Fruit fly (Drosophila melanogaster) whole organism, embryonic: Measurements from ENCODE around the gene phol.

ENCODE experiments used
- Ada2b ChIP-seq: fragments of 200-800 bp; sonication (Bioruptor generic); IDR thresholded peaks from 2 replicates; pipeline ENCODE4 v1.3.6; 2022; ENCODE audit warnings: missing biosample characterization, missing genetic modification characterization
- Bteb2 ChIP-seq: fragments of 200-800 bp; sonication (Bioruptor generic); optimal IDR thresholded peaks from 2 replicates; lab custom pipeline; 2016; ENCODE audit warnings: missing biosample characterization, missing genetic modification characterization
- CG10431 ChIP-seq: fragments of 200-800 bp; sonication (Bioruptor generic); optimal IDR thresholded peaks from 3 replicates; lab custom pipeline; 2018; ENCODE audit warnings: missing biosample characterization, mild to moderate bottlenecking, missing genetic modification characterization
- CG1233 ChIP-seq: fragments of 200-800 bp; sonication (Bioruptor generic); optimal IDR thresholded peaks from 4 replicates; lab custom pipeline; 2018; ENCODE audit warnings: missing biosample characterization, mild to moderate bottlenecking, missing genetic modification characterization
- CG12391 ChIP-seq: fragments of 200-800 bp; sonication (Bioruptor generic); optimal IDR thresholded peaks from 3 replicates; lab custom pipeline; 2018; ENCODE audit warnings: missing biosample characterization, mild to moderate bottlenecking, missing genetic modification characterization, moderate library complexity
- CG12942 ChIP-seq: fragments of 200-800 bp; sonication (Bioruptor generic); optimal IDR thresholded peaks from 3 replicates; lab custom pipeline; 2016; ENCODE audit warnings: missing biosample characterization, missing genetic modification characterization
- CG14667 ChIP-seq: fragments of 200-800 bp; sonication (Bioruptor generic); IDR thresholded peaks from 2 replicates; pipeline ENCODE4 v1.3.6; 2022; ENCODE audit warnings: missing biosample characterization, missing genetic modification characterization
- CG1603 ChIP-seq: fragments of 200-800 bp; sonication (Bioruptor generic); optimal IDR thresholded peaks from 2 replicates; lab custom pipeline; 2019; ENCODE audit warnings: missing biosample characterization, mild to moderate bottlenecking, missing genetic modification characterization, moderate library complexity
- CG17829 ChIP-seq: fragments of 200-800 bp; optimal IDR thresholded peaks from 2 replicates; lab custom pipeline; 2019; ENCODE audit warnings: missing biosample characterization, mild to moderate bottlenecking, missing genetic modification characterization, moderate library complexity
- CG17912 ChIP-seq: fragments of 200-800 bp; sonication (Bioruptor generic); optimal IDR thresholded peaks from 2 replicates; lab custom pipeline; 2018; ENCODE audit warnings: missing biosample characterization, mild to moderate bottlenecking, missing genetic modification characterization
- CG31388 ChIP-seq: fragments of 200-800 bp; sonication (Bioruptor generic); optimal IDR thresholded peaks from 2 replicates; lab custom pipeline; 2016; ENCODE audit warnings: missing biosample characterization, missing genetic modification characterization
- CG3726 ChIP-seq: fragments of 200-800 bp; sonication (Bioruptor generic); IDR thresholded peaks from 3 replicates; pipeline ENCODE4, ENCODE4 v1.3.6; 2022; ENCODE audit warnings: missing biosample characterization, missing genetic modification characterization
- CG3995 ChIP-seq: fragments of 200-800 bp; sonication (Bioruptor generic); optimal IDR thresholded peaks from 3 replicates; lab custom pipeline; 2016; ENCODE audit warnings: missing biosample characterization, missing genetic modification characterization
- CG4282 ChIP-seq: fragments of 200-800 bp; sonication (Bioruptor generic); optimal IDR thresholded peaks from 2 replicates; lab custom pipeline; 2016; ENCODE audit warnings: missing biosample characterization, missing genetic modification characterization
- CG5180 ChIP-seq: fragments of 200-800 bp; sonication (Bioruptor generic); optimal IDR thresholded peaks from 3 replicates; lab custom pipeline; 2017; ENCODE audit warnings: missing biosample characterization, missing genetic modification characterization, mild to moderate bottlenecking, moderate library complexity, missing genetic modification reagents
- CG5245 ChIP-seq: fragments of 200-800 bp; sonication (Bioruptor generic); optimal IDR thresholded peaks from 3 replicates; lab custom pipeline; 2016; ENCODE audit warnings: missing biosample characterization, missing genetic modification characterization
- CG6765 ChIP-seq: fragments of 200-800 bp; sonication (Bioruptor generic); optimal IDR thresholded peaks from 3 replicates; lab custom pipeline; 2017; ENCODE audit warnings: missing biosample characterization, mild to moderate bottlenecking, missing genetic modification characterization
- CG7928 ChIP-seq: fragments of 200-800 bp; sonication (Bioruptor generic); optimal IDR thresholded peaks from 2 replicates; lab custom pipeline; 2017; ENCODE audit warnings: missing biosample characterization, mild to moderate bottlenecking, missing genetic modification characterization
- CG8765 ChIP-seq: fragments of 200-800 bp; sonication (Bioruptor generic); IDR thresholded peaks from 2 replicates; pipeline ENCODE4 v1.3.6; 2022; ENCODE audit warnings: missing biosample characterization, missing genetic modification characterization
- CG8944 ChIP-seq: fragments of 200-800 bp; sonication (Bioruptor generic); optimal IDR thresholded peaks from 3 replicates; lab custom pipeline; 2016; ENCODE audit warnings: missing biosample characterization, missing genetic modification characterization
- Dad ChIP-seq: fragments of 200-800 bp; sonication (Bioruptor generic); optimal IDR thresholded peaks from 3 replicates; lab custom pipeline; 2016; ENCODE audit warnings: missing biosample characterization, missing genetic modification characterization
- Dek ChIP-seq: fragments of 200-800 bp; sonication (Bioruptor generic); optimal IDR thresholded peaks from 3 replicates; lab custom pipeline; 2019; ENCODE audit warnings: missing biosample characterization, mild to moderate bottlenecking, missing genetic modification characterization, moderate library complexity
- Dip2 ChIP-seq: fragments of 200-800 bp; sonication (Bioruptor generic); IDR thresholded peaks from 2 replicates; pipeline ENCODE4 v1.3.6; 2022; ENCODE audit warnings: missing biosample characterization, missing genetic modification characterization
- Dll ChIP-seq: fragments of 200-800 bp; sonication (Bioruptor generic); IDR thresholded peaks from 4 replicates; pipeline ENCODE4 v1.3.6; 2022; ENCODE audit warnings: missing biosample characterization, missing genetic modification characterization; ENCODE audit not compliant: partially characterized antibody
- Dp ChIP-seq: fragments of 200-800 bp; sonication (Bioruptor generic); optimal IDR thresholded peaks from 2 replicates; lab custom pipeline; 2018; ENCODE audit warnings: missing biosample characterization, mild to moderate bottlenecking, missing genetic modification characterization, moderate library complexity
- H2.0 ChIP-seq: fragments of 200-800 bp; sonication (Bioruptor generic); IDR thresholded peaks from 2 replicates; pipeline ENCODE4 v1.3.6; 2022; ENCODE audit warnings: missing biosample characterization, missing genetic modification characterization
- Hr78 ChIP-seq, 2 experiments: fragments of 200-800 bp in 1 of 2; fragments of >200 bp in 1 of 2; sonication (Bioruptor generic) in 1 of 2; optimal IDR thresholded peaks; 2 replicates each; lab custom pipeline; 2017 to 2019; ENCODE audit warnings: missing biosample characterization in 2 of 2, missing genetic modification characterization in 2 of 2, mild to moderate bottlenecking in 1 of 2, moderate library complexity in 1 of 2
- Lhr ChIP-seq: fragments of 200-800 bp; sonication (Bioruptor generic); optimal IDR thresholded peaks from 3 replicates; lab custom pipeline; 2017; ENCODE audit warnings: mild to moderate bottlenecking, missing biosample characterization, missing genetic modification reagents, missing genetic modification characterization
- MESR4 ChIP-seq: fragments of 200-800 bp; sonication (Bioruptor generic); optimal IDR thresholded peaks from 2 replicates; lab custom pipeline; 2018; ENCODE audit warnings: missing biosample characterization, mild to moderate bottlenecking, missing genetic modification characterization, moderate library complexity
- Rx ChIP-seq: fragments of 200-800 bp; sonication (Bioruptor generic); IDR thresholded peaks from 2 replicates; pipeline ENCODE4 v1.3.6; 2022; ENCODE audit warnings: missing biosample characterization, missing genetic modification characterization
- Ssrp ChIP-seq: fragments of 200-800 bp; sonication (Bioruptor generic); optimal IDR thresholded peaks from 2 replicates; lab custom pipeline; 2018; ENCODE audit warnings: missing biosample characterization, mild to moderate bottlenecking, missing genetic modification characterization, moderate library complexity
- Vsx1 ChIP-seq: fragments of 200-800 bp; sonication (Bioruptor generic); optimal IDR thresholded peaks from 2 replicates; lab custom pipeline; 2017; ENCODE audit warnings: missing biosample characterization, mild to moderate bottlenecking, missing genetic modification characterization, missing genetic modification reagents
- bab2 ChIP-seq: fragments of 200-800 bp; sonication (Bioruptor generic); optimal IDR thresholded peaks from 2 replicates; lab custom pipeline; 2016; ENCODE audit warnings: missing biosample characterization, missing genetic modification characterization
- bbx ChIP-seq: fragments of 200-800 bp; sonication (Bioruptor generic); IDR thresholded peaks from 2 replicates; pipeline ENCODE4 v1.3.6; 2022; ENCODE audit warnings: missing biosample characterization, missing genetic modification characterization; ENCODE audit not compliant: partially characterized antibody
- btn ChIP-seq: fragments of 200-800 bp; sonication (Bioruptor generic); optimal IDR thresholded peaks from 2 replicates; lab custom pipeline; 2016; ENCODE audit warnings: missing biosample characterization, missing genetic modification characterization
- cwo ChIP-seq: fragments of 200-800 bp; sonication (Bioruptor generic); optimal IDR thresholded peaks from 3 replicates; lab custom pipeline; 2017; ENCODE audit warnings: missing biosample characterization, missing genetic modification characterization, mild to moderate bottlenecking, moderate library complexity, missing genetic modification reagents
- dmrt99B ChIP-seq: fragments of 200-800 bp; sonication (Bioruptor generic); optimal IDR thresholded peaks from 2 replicates; lab custom pipeline; 2018; ENCODE audit warnings: missing biosample characterization, mild to moderate bottlenecking, missing genetic modification characterization, moderate library complexity
- exex ChIP-seq: fragments of 200-800 bp; sonication (Bioruptor generic); optimal IDR thresholded peaks from 4 replicates; lab custom pipeline; 2018; ENCODE audit warnings: missing biosample characterization, mild to moderate bottlenecking, missing genetic modification characterization, moderate library complexity
- hkb ChIP-seq, 2 experiments: fragments of 200-800 bp in 1 of 2; fragments of >200 bp in 1 of 2; sonication (Bioruptor generic) in 1 of 2; IDR thresholded peaks in 1 of 2; optimal IDR thresholded peaks in 1 of 2; 2 replicates each; pipeline versions ENCODE4 v1.3.6 to Lab custom; 2017 to 2022; ENCODE audit warnings: missing biosample characterization in 1 of 2, missing genetic modification characterization in 1 of 2
- jing ChIP-seq: fragments of 200-800 bp; sonication (Bioruptor generic); optimal IDR thresholded peaks from 2 replicates; lab custom pipeline; 2018; ENCODE audit warnings: missing biosample characterization, mild to moderate bottlenecking, missing genetic modification characterization
- klu ChIP-seq: fragments of 200-800 bp; sonication (Bioruptor generic); IDR thresholded peaks from 2 replicates; pipeline ENCODE4 v1.3.6; 2022; ENCODE audit warnings: missing biosample characterization, missing genetic modification characterization
- mirr ChIP-seq: fragments of 200-800 bp; sonication (Bioruptor generic); optimal IDR thresholded peaks from 3 replicates; lab custom pipeline; 2018; ENCODE audit warnings: missing biosample characterization, mild to moderate bottlenecking, missing genetic modification characterization
- nerfin-2 ChIP-seq: fragments of 200-800 bp; sonication (Bioruptor generic); IDR thresholded peaks from 2 replicates; pipeline ENCODE4 v1.3.6; 2022; ENCODE audit warnings: missing biosample characterization, missing genetic modification characterization; ENCODE audit not compliant: partially characterized antibody
- phol ChIP-seq: fragments of 200-800 bp; sonication (Bioruptor generic); optimal IDR thresholded peaks from 3 replicates; lab custom pipeline; 2018; ENCODE audit warnings: missing biosample characterization, mild to moderate bottlenecking, missing genetic modification characterization, moderate library complexity
- repo ChIP-seq: fragments of 200-800 bp; sonication (Bioruptor generic); optimal IDR thresholded peaks from 2 replicates; lab custom pipeline; 2016; ENCODE audit warnings: missing biosample characterization, missing genetic modification characterization
- row ChIP-seq: fragments of 200-800 bp; sonication (Bioruptor generic); IDR thresholded peaks from 3 replicates; pipeline ENCODE4 v1.3.6; 2022; ENCODE audit warnings: missing biosample characterization, missing genetic modification characterization
- trh ChIP-seq: fragments of 200-800 bp; sonication (Bioruptor generic); optimal IDR thresholded peaks from 2 replicates; lab custom pipeline; 2016; ENCODE audit warnings: missing biosample characterization, missing genetic modification characterization

Gene phol

dm6 chr3L:9429665-9430607 is 26.1 kb downstream of the phol start, which contains the start of the genes RpS17 and MTF-1 (continued):
- no peak for TF ChIP-seq jing (GFP tag; lab: Kevin White, UChicago)
- peak; percentile 31 for TF ChIP-seq CG1233 (GFP tag; lab: Kevin White, UChicago)
- no peak for TF ChIP-seq CG14667
- no peak for TF ChIP-seq CG3726
- TF ChIP-seq repo (GFP tag; lab: Kevin White, UChicago), result no peak
- TF ChIP-seq CG10431 (GFP tag; lab: Kevin White, UChicago), result peak; percentile 59
- no peak for TF ChIP-seq hkb (optimal IDR thresholded peaks at IDR 0.05; lab: Kevin White, UChicago)
- TF ChIP-seq hkb (GFP tag; IDR thresholded peaks at IDR 0.05; lab: Robert Waterston, UW), result peak; percentile 50
- peak; percentile 55 for TF ChIP-seq mirr (GFP tag; lab: Kevin White, UChicago)
- TF ChIP-seq CG4282 (GFP tag; lab: Kevin White, UChicago), result no peak
- TF ChIP-seq Dad (GFP tag; lab: Kevin White, UChicago), result peak; percentile 6
- no peak for TF ChIP-seq CG7928 (GFP tag; lab: Kevin White, UChicago)
- TF ChIP-seq btn (GFP tag; lab: Kevin White, UChicago), result no peak
- TF ChIP-seq MESR4 (GFP tag; lab: Kevin White, UChicago), result peak; percentile 96
- peak; percentile 39 for TF ChIP-seq Dp (GFP tag; lab: Kevin White, UChicago)
- TF ChIP-seq CG8765 (GFP tag; lab: Robert Waterston, UW), result no peak
- peak; percentile 28 for TF ChIP-seq CG17829 (tag; lab: Kevin White, UChicago)
- no peak for TF ChIP-seq H2.0
- TF ChIP-seq CG12391 (tag; lab: Kevin White, UChicago), result peak; percentile 44
- no peak for TF ChIP-seq trh (GFP tag; lab: Kevin White, UChicago)
- TF ChIP-seq Rx (GFP tag; lab: Robert Waterston, UW), result 0 out of 2 replicates have a peak, but pooled peaks have one; percentile 22
- peak; percentile 10; the same call in 1 of the 3 replicates for TF ChIP-seq row
- TF ChIP-seq CG3995 (GFP tag; lab: Kevin White, UChicago), result no peak
- peak; percentile 19 for TF ChIP-seq dmrt99B (tag; lab: Kevin White, UChicago)
- no peak for TF ChIP-seq CG5245
- TF ChIP-seq CG12942, result peak; percentile 25
- peak; percentile 56; the same call in 1 of the 4 replicates for TF ChIP-seq Dll
- no peak for TF ChIP-seq klu (GFP tag; lab: Robert Waterston, UW)
- TF ChIP-seq CG6765 (GFP tag; lab: Kevin White, UChicago), result peak; percentile 73
- no peak for TF ChIP-seq Hr78 (GFP tag; optimal IDR thresholded peaks at IDR 0.05; lab: Kevin White, UChicago)
- TF ChIP-seq cwo (GFP tag; lab: Kevin White, UChicago), result peak; percentile 7
- TF ChIP-seq Bteb2, result no peak
- TF ChIP-seq Lhr, result peak; percentile 72
- TF ChIP-seq CG17912 (GFP tag; lab: Kevin White, UChicago), result peak; percentile 78
- TF ChIP-seq CG1603, result peak; percentile 50
- peak; percentile 38 for TF ChIP-seq CG5180
- no peak for TF ChIP-seq bab2
- TF ChIP-seq Vsx1 (GFP tag; lab: Kevin White, UChicago), result peak; percentile 51
- TF ChIP-seq exex (tag; lab: Kevin White, UChicago), result peak; percentile 45
- TF ChIP-seq CG31388, result no peak
- no peak for TF ChIP-seq Ssrp
- no peak for TF ChIP-seq CG8944 (GFP tag; lab: Kevin White, UChicago)
- TF ChIP-seq bbx, result no peak
- TF ChIP-seq phol (tag; lab: Kevin White, UChicago), result peak; percentile 44
- TF ChIP-seq Ada2b (GFP tag; lab: Robert Waterston, UW), result no peak
- TF ChIP-seq nerfin-2 (GFP tag; lab: Robert Waterston, UW), result no peak
- no peak for TF ChIP-seq Dek
- TF ChIP-seq Dip2, result no peak
